Worm (Caenorhabditis elegans) whole organism, L4 larva: ENCODE measurements around the gene pqn-15.

Experiments
- D1046.2 ChIP-seq: fragments of 200-800 bp; sonication (Bioruptor generic); IDR thresholded peaks from 2 replicates; pipeline ENCODE4 v1.3.6; 2022; ENCODE audit warnings: missing genetic modification characterization, missing compliant biosample characterization
- F26F4.8 ChIP-seq: fragments of 200-800 bp; sonication (Bioruptor generic); conservative IDR thresholded peaks from 2 replicates; pipeline ENCODE4 v1.3.6; 2022; ENCODE audit warnings: missing genetic modification characterization, missing compliant biosample characterization
- aha-1 ChIP-seq: fragments of 150-350 bp; peaks from one replicate; lab custom pipeline; 2014; ENCODE audit warnings: missing biosample characterization, missing genetic modification characterization
- ama-1 ChIP-seq: fragments of 150-350 bp; optimal IDR thresholded peaks from 2 replicates; lab custom pipeline; 2014; ENCODE audit warnings: inconsistent platforms, mixed read lengths
- arid-1 ChIP-seq: fragments of 200-800 bp; sonication (Bioruptor generic); conservative IDR thresholded peaks from 2 replicates; pipeline ENCODE4 v1.3.6; 2022; ENCODE audit warnings: missing genetic modification reagents, missing genetic modification characterization, missing compliant biosample characterization
- ceh-20 ChIP-seq: fragments of 200-800 bp; sonication (Bioruptor generic); IDR thresholded peaks from 2 replicates; pipeline ENCODE4 v1.3.6; 2022; ENCODE audit warnings: missing genetic modification reagents, missing genetic modification characterization, missing compliant biosample characterization
- ceh-28 ChIP-seq: fragments of 150-350 bp; optimal IDR thresholded peaks from 2 replicates; lab custom pipeline; 2014; ENCODE audit warnings: missing biosample characterization, missing genetic modification reagents, missing genetic modification characterization
- ceh-82 ChIP-seq: sonication (generic microtip); optimal IDR thresholded peaks from 2 replicates; lab custom pipeline; 2017; ENCODE audit warnings: missing biosample characterization, missing genetic modification characterization
- ces-1 ChIP-seq: fragments of 150-350 bp; sonication (generic microtip); optimal IDR thresholded peaks from 4 replicates; lab custom pipeline; 2014; ENCODE audit warnings: missing biosample characterization, missing genetic modification reagents, missing genetic modification characterization
- cey-2 ChIP-seq: sonication (generic microtip); optimal IDR thresholded peaks from 3 replicates; lab custom pipeline; 2017; ENCODE audit warnings: missing genetic modification characterization, mild to moderate bottlenecking, missing compliant biosample characterization, antibody characterized with exemption, borderline replicate concordance; ENCODE audit not compliant: insufficient read depth
- daf-12 ChIP-seq: fragments of 150-350 bp; optimal IDR thresholded peaks from 2 replicates; lab custom pipeline; 2014; ENCODE audit warnings: missing biosample characterization, missing genetic modification reagents, missing genetic modification characterization
- daf-16 ChIP-seq, 3 experiments: sonication (generic microtip); optimal IDR thresholded peaks; 2 replicates each; lab custom pipeline; 2016 to 2017; ENCODE audit warnings: missing genetic modification characterization in 3 of 3, missing genetic modification reagents in 3 of 3, mild to moderate bottlenecking in 2 of 3, missing compliant biosample characterization in 2 of 3, missing biosample characterization in 1 of 3, moderate library complexity in 1 of 3
- dmd-8 ChIP-seq: fragments of 200-800 bp; sonication (Bioruptor generic); IDR thresholded peaks from 2 replicates; pipeline ENCODE4 v1.3.6; 2022; ENCODE audit warnings: missing genetic modification characterization, missing compliant biosample characterization
- duxl-1 ChIP-seq: sonication (generic microtip); optimal IDR thresholded peaks from 2 replicates; lab custom pipeline; 2016; ENCODE audit warnings: mild to moderate bottlenecking, missing genetic modification characterization, moderate library complexity, missing compliant biosample characterization; ENCODE audit not compliant: poor library complexity
- dve-1 ChIP-seq: sonication (generic microtip); optimal IDR thresholded peaks from 2 replicates; lab custom pipeline; 2017; ENCODE audit warnings: antibody characterized with exemption, mild to moderate bottlenecking, missing genetic modification characterization, missing compliant biosample characterization; ENCODE audit not compliant: insufficient read depth
- fkh-10 ChIP-seq: fragments of 150-350 bp; optimal IDR thresholded peaks from 2 replicates; lab custom pipeline; 2014; ENCODE audit warnings: missing biosample characterization, missing genetic modification reagents, missing genetic modification characterization
- fos-1 ChIP-seq: fragments of 150-350 bp; optimal IDR thresholded peaks from 2 replicates; lab custom pipeline; 2014; ENCODE audit warnings: missing biosample characterization, missing genetic modification characterization
- gei-8 ChIP-seq: fragments of 200-800 bp; sonication (Bioruptor generic); optimal IDR thresholded peaks from 2 replicates; lab custom pipeline; 2018; ENCODE audit warnings: mild to moderate bottlenecking, missing genetic modification characterization, missing compliant biosample characterization
- hlh-11 ChIP-seq: fragments of 200-800 bp; sonication (Bioruptor generic); optimal IDR thresholded peaks from 2 replicates; lab custom pipeline; 2018; ENCODE audit warnings: mild to moderate bottlenecking, missing genetic modification characterization, missing compliant biosample characterization
- hlh-30 ChIP-seq: sonication (generic microtip); optimal IDR thresholded peaks from 2 replicates; lab custom pipeline; 2017; ENCODE audit warnings: antibody characterized with exemption, mild to moderate bottlenecking, missing genetic modification characterization, missing compliant biosample characterization; ENCODE audit not compliant: insufficient read depth
- lim-7 ChIP-seq: fragments of 200-800 bp; sonication (Bioruptor generic); IDR thresholded peaks from 2 replicates; pipeline ENCODE4 v1.3.6; 2022; ENCODE audit warnings: missing genetic modification characterization, missing compliant biosample characterization
- lin-13 ChIP-seq: fragments of 150-350 bp; optimal IDR thresholded peaks from 2 replicates; lab custom pipeline; 2014; ENCODE audit warnings: missing biosample characterization, missing genetic modification reagents, missing genetic modification characterization
- lin-29 ChIP-seq: fragments of 200-800 bp; sonication (Bioruptor generic); IDR thresholded peaks from 2 replicates; pipeline ENCODE4 v1.3.6; 2022; ENCODE audit warnings: missing genetic modification reagents, missing genetic modification characterization, missing compliant biosample characterization
- lir-3 ChIP-seq: sonication (generic microtip); optimal IDR thresholded peaks from 2 replicates; lab custom pipeline; 2016; ENCODE audit warnings: mild to moderate bottlenecking, missing genetic modification characterization, missing compliant biosample characterization
- madf-5 ChIP-seq, 2 experiments: fragments of 200-800 bp; sonication (Bioruptor generic); IDR thresholded peaks; 2 replicates each; pipeline ENCODE4 v1.3.6; 2022; ENCODE audit warnings: missing compliant biosample characterization in 2 of 2, missing genetic modification characterization in 2 of 2
- mxl-2 ChIP-seq: fragments of 200-800 bp; sonication (Bioruptor generic); conservative IDR thresholded peaks from 2 replicates; pipeline ENCODE4 v1.3.6; 2022; ENCODE audit warnings: missing genetic modification reagents, missing genetic modification characterization, missing compliant biosample characterization
- nhr-10 ChIP-seq: fragments of 150-350 bp; optimal IDR thresholded peaks from 2 replicates; lab custom pipeline; 2014; ENCODE audit warnings: missing biosample characterization, missing genetic modification characterization
- nhr-102 ChIP-seq: sonication (generic microtip); optimal IDR thresholded peaks from 2 replicates; lab custom pipeline; 2016; ENCODE audit warnings: mild to moderate bottlenecking, missing genetic modification characterization, moderate library complexity, missing compliant biosample characterization
- nhr-11 ChIP-seq: fragments of 150-350 bp; optimal IDR thresholded peaks from 2 replicates; lab custom pipeline; 2014; ENCODE audit warnings: missing biosample characterization, missing genetic modification characterization
- nhr-237 ChIP-seq: sonication (generic microtip); optimal IDR thresholded peaks from 2 replicates; lab custom pipeline; 2017; ENCODE audit warnings: missing biosample characterization, missing genetic modification characterization
- nhr-28 ChIP-seq: fragments of 150-350 bp; optimal IDR thresholded peaks from 2 replicates; lab custom pipeline; 2014; ENCODE audit warnings: missing biosample characterization, missing genetic modification characterization
- nhr-41 ChIP-seq: fragments of 200-800 bp; sonication (Bioruptor generic); IDR thresholded peaks from 2 replicates; pipeline ENCODE4 v1.3.6; 2022; ENCODE audit warnings: missing genetic modification reagents, missing genetic modification characterization, missing compliant biosample characterization
- nhr-6 ChIP-seq: fragments of 150-350 bp; optimal IDR thresholded peaks from 2 replicates; lab custom pipeline; 2014; ENCODE audit warnings: missing biosample characterization, missing genetic modification characterization
- php-3 ChIP-seq: fragments of 200-800 bp; sonication (Bioruptor generic); IDR thresholded peaks from 2 replicates; pipeline ENCODE4 v1.3.6; 2022; ENCODE audit warnings: missing genetic modification reagents, missing genetic modification characterization, missing compliant biosample characterization
- pqm-1 ChIP-seq: sonication (generic microtip); optimal IDR thresholded peaks from 2 replicates; lab custom pipeline; 2017; ENCODE audit warnings: missing biosample characterization, missing genetic modification characterization
- sdz-12 ChIP-seq: fragments of 200-800 bp; sonication (Bioruptor generic); optimal IDR thresholded peaks from 2 replicates; lab custom pipeline; 2018; ENCODE audit warnings: mild to moderate bottlenecking, missing genetic modification characterization, missing compliant biosample characterization
- set-16 ChIP-seq: fragments of 200-800 bp; sonication (Bioruptor generic); IDR thresholded peaks from 2 replicates; pipeline ENCODE4 v1.3.6; 2022; ENCODE audit warnings: missing genetic modification reagents, missing genetic modification characterization, missing compliant biosample characterization
- snpc-4 ChIP-seq: fragments of 150-350 bp; optimal IDR thresholded peaks from 2 replicates; lab custom pipeline; 2014; ENCODE audit warnings: missing biosample characterization, missing genetic modification characterization
- tag-97 ChIP-seq: fragments of 200-800 bp; sonication (Bioruptor generic); IDR thresholded peaks from 2 replicates; pipeline ENCODE4 v1.3.6; 2022; ENCODE audit warnings: missing genetic modification characterization, missing compliant biosample characterization
- tra-1 ChIP-seq: fragments of 200-800 bp; sonication (Bioruptor generic); IDR thresholded peaks from 2 replicates; pipeline ENCODE4 v1.3.6; 2022; ENCODE audit warnings: missing genetic modification reagents, missing genetic modification characterization, missing compliant biosample characterization
- unc-62 ChIP-seq, 3 experiments: fragments of 150-350 bp in 1 of 3; sonication (generic microtip); optimal IDR thresholded peaks in 2 of 3; peaks in 1 of 3; 1 replicate in 1 of 3; 2 replicates in 2 of 3; lab custom pipeline; 2014 to 2017; ENCODE audit warnings: missing biosample characterization in 3 of 3, missing genetic modification characterization in 3 of 3, missing genetic modification reagents in 3 of 3, missing genotype in 1 of 3
- zfp-3 ChIP-seq: fragments of 200-800 bp; sonication (Bioruptor generic); conservative IDR thresholded peaks from 2 replicates; pipeline ENCODE4 v1.3.6; 2022; ENCODE audit warnings: missing genetic modification reagents, missing genetic modification characterization, missing compliant biosample characterization

pqn-15 gene

ce11 chrX:4283989-4284388, 22.8 kb downstream of the pqn-15 start, which contains the start of gene ets-10:
Gene ets-10, plus strand, starts transcription at chrX:4284189.
- no peak for TF ChIP-seq zfp-3 (GFP tag; lab: Robert Waterston, UW)
- peak; percentile 31 for TF ChIP-seq dve-1 (tag; lab: Kevin White, UChicago)
- TF ChIP-seq nhr-11 (tag; lab: Kevin White, UChicago) = no peak
- TF ChIP-seq cey-2 (tag; lab: Kevin White, UChicago) = no peak
- no peak for TF ChIP-seq tra-1 (GFP tag; lab: Robert Waterston, UW)
- no peak for TF ChIP-seq lim-7 (GFP tag; lab: Robert Waterston, UW)
- no peak for TF ChIP-seq fkh-10 (GFP tag; lab: Kevin White, UChicago)
- peak; percentile 52 for TF ChIP-seq pqm-1 (tag; lab: Kevin White, UChicago)
- no peak for TF ChIP-seq sdz-12 (GFP tag; lab: Kevin White, UChicago)
- TF ChIP-seq php-3 (GFP tag; lab: Robert Waterston, UW) = peak; percentile 46; the same call in 1 of the 2 replicates
- TF ChIP-seq lir-3 (tag; lab: Kevin White, UChicago) = no peak
- TF ChIP-seq nhr-10 (tag; lab: Kevin White, UChicago) = no peak
- TF ChIP-seq set-16 = no peak
- no peak for TF ChIP-seq nhr-237
- TF ChIP-seq lin-13 (GFP tag; lab: Kevin White, UChicago) = no peak
- TF ChIP-seq hlh-11 (tag; lab: Kevin White, UChicago) = no peak
- peak; percentile 56 for TF ChIP-seq nhr-6 (tag; lab: Kevin White, UChicago)
- TF ChIP-seq daf-12 (tag; lab: Kevin White, UChicago) = no peak
- TF ChIP-seq daf-16 (GFP tag; optimal IDR thresholded peaks at IDR 0.05; lab: Kevin White, UChicago) = no peak
- TF ChIP-seq daf-16 (tag; optimal IDR thresholded peaks at IDR 0.05; lab: Kevin White, UChicago) = peak; percentile 82
- no peak for TF ChIP-seq ceh-28 (tag; lab: Kevin White, UChicago)
- no peak for TF ChIP-seq tag-97 (GFP tag; lab: Robert Waterston, UW)
- TF ChIP-seq aha-1 (tag; lab: Kevin White, UChicago) = no peak
- TF ChIP-seq nhr-28 (tag; lab: Kevin White, UChicago) = peak; percentile 65
- no peak for TF ChIP-seq nhr-41 (GFP tag; lab: Robert Waterston, UW)

- TF ChIP-seq F26F4.8 (GFP tag; lab: Robert Waterston, UW) (no peak), madf-5 (GFP tag; IDR thresholded peaks at IDR 0.05; lab: Robert Waterston, UW) (no peak), snpc-4 (tag; lab: Kevin White, UChicago) (no peak), arid-1 (GFP tag; lab: Robert Waterston, UW) (no peak), duxl-1 (no peak), php-3 (GFP tag; lab: Robert Waterston, UW) (0 out of 2 replicates have a peak, but pooled peaks have one; percentile 46), fkh-10 (GFP tag; lab: Kevin White, UChicago) (no peak), pqm-1 (tag; lab: Kevin White, UChicago) (peak; percentile 30), unc-62 (GFP tag; optimal IDR thresholded peaks at IDR 0.05 in 1 of 2; lab: Kevin White, UChicago) (peak in 1 of 2 experiments; percentile 76), unc-62 (tag; optimal IDR thresholded peaks at IDR 0.05; lab: Kevin White, UChicago) (no peak), ces-1 (GFP tag; lab: Kevin White, UChicago) (no peak), hlh-11 (tag; lab: Kevin White, UChicago) (peak; percentile 1), dve-1 (tag; lab: Kevin White, UChicago) (peak; percentile 4), gei-8 (no peak), fos-1 (tag; lab: Kevin White, UChicago) (no peak), mxl-2 (no peak), D1046.2 (GFP tag; lab: Robert Waterston, UW) (no peak), ceh-82 (tag; lab: Kevin White, UChicago) (no peak), lim-7 (GFP tag; lab: Robert Waterston, UW) (no peak), nhr-102 (tag; lab: Kevin White, UChicago) (no peak), set-16 (no peak), hlh-30 (tag; lab: Kevin White, UChicago) (no peak), daf-16 (GFP tag; optimal IDR thresholded peaks at IDR 0.05; lab: Kevin White, UChicago) (no peak), daf-16 (tag; optimal IDR thresholded peaks at IDR 0.05; lab: Kevin White, UChicago) (peak; percentile 53), ceh-20 (GFP tag; lab: Robert Waterston, UW) (no peak), nhr-28 (tag; lab: Kevin White, UChicago) (peak; percentile 43), lin-29 (GFP tag; lab: Robert Waterston, UW) (no peak), ama-1 (no peak), cey-2 (tag; lab: Kevin White, UChicago) (no peak), dmd-8 (GFP tag; lab: Robert Waterston, UW) (no peak), aha-1 (tag; lab: Kevin White, UChicago) (peak; percentile 7)
These were observed 24.4 kb downstream of the pqn-15 start, which contains the start of gene C52B9.19 for ce11 chrX:4282380-4282779. Gene C52B9.19, plus strand, starts transcription at chrX:4282555.
